Worm (Caenorhabditis elegans): ENCODE measurements around the gene sru-40.
A peak's percentile ranks its signal among the peaks of the same experiment; 100 is the strongest.

ce11 chrV:9789657-9790261, 44.0 kb downstream of the sru-40 start, which contains the start of gene ztf-7:
- TF ChIP-seq nhr-237 (tag; optimal IDR thresholded peaks at IDR 0.05): peak; percentile 42
- no peak for TF ChIP-seq mls-2 (tag; optimal IDR thresholded peaks at IDR 0.05)
- peak; percentile 84 for TF ChIP-seq lin-13 (tag; optimal IDR thresholded peaks at IDR 0.05)
- TF ChIP-seq unc-39 (tag; optimal IDR thresholded peaks at IDR 0.05): no peak
- no peak for TF ChIP-seq elt-3 (tag; optimal IDR thresholded peaks at IDR 0.05)
- no peak for TF ChIP-seq ces-1 (GFP tag; optimal IDR thresholded peaks at IDR 0.05)

All from whole organism, mixed stage, embryonic.